Fruit fly (Drosophila melanogaster) whole organism, embryonic: ENCODE results near the gene CG15728.

Experiments used
- Atf6 ChIP-seq: fragments of 200-800 bp; sonication (Bioruptor generic); IDR thresholded peaks from 2 replicates; pipeline ENCODE4 v1.3.6; 2022; ENCODE audit warnings: missing biosample characterization, missing genetic modification characterization
- CG10959 ChIP-seq: fragments of 200-800 bp; sonication (Bioruptor generic); IDR thresholded peaks from 2 replicates; pipeline ENCODE4 v1.3.6; 2022; ENCODE audit warnings: missing biosample characterization, missing genetic modification characterization
- CG12659 ChIP-seq: fragments of 200-800 bp; sonication (Bioruptor generic); optimal IDR thresholded peaks from 3 replicates; lab custom pipeline; 2017; ENCODE audit warnings: mild to moderate bottlenecking, missing biosample characterization, missing genetic modification reagents, missing genetic modification characterization
- CG12769 ChIP-seq: fragments of 200-800 bp; sonication (Bioruptor generic); optimal IDR thresholded peaks from 2 replicates; lab custom pipeline; 2019; ENCODE audit warnings: missing biosample characterization, mild to moderate bottlenecking, missing genetic modification characterization, moderate library complexity
- CG15269 ChIP-seq: fragments of 200-800 bp; sonication (Bioruptor generic); optimal IDR thresholded peaks from 2 replicates; lab custom pipeline; 2018; ENCODE audit warnings: missing biosample characterization, mild to moderate bottlenecking, missing genetic modification characterization, moderate library complexity
- CG15479 ChIP-seq: fragments of 200-800 bp; sonication (Bioruptor generic); optimal IDR thresholded peaks from 3 replicates; lab custom pipeline; 2019; ENCODE audit warnings: missing biosample characterization, mild to moderate bottlenecking, missing genetic modification characterization, moderate library complexity
- CG16815 ChIP-seq: fragments of 200-800 bp; sonication (Bioruptor generic); optimal IDR thresholded peaks from 3 replicates; lab custom pipeline; 2017; ENCODE audit warnings: missing biosample characterization, mild to moderate bottlenecking, missing genetic modification characterization
- CG18262 ChIP-seq: fragments of 200-800 bp; optimal IDR thresholded peaks from 3 replicates; lab custom pipeline; 2019; ENCODE audit warnings: missing biosample characterization, mild to moderate bottlenecking, missing genetic modification characterization, moderate library complexity
- CG2120 ChIP-seq: fragments of 200-800 bp; sonication (Bioruptor generic); optimal IDR thresholded peaks from 3 replicates; lab custom pipeline; 2016; ENCODE audit warnings: missing biosample characterization, missing genetic modification characterization
- CG2129 ChIP-seq: fragments of 200-800 bp; sonication (Bioruptor generic); IDR thresholded peaks from 2 replicates; pipeline ENCODE4 v1.3.6; 2022; ENCODE audit warnings: missing biosample characterization, missing genetic modification characterization; ENCODE audit not compliant: partially characterized antibody
- CG34376 ChIP-seq: fragments of 200-800 bp; sonication (Bioruptor generic); optimal IDR thresholded peaks from 2 replicates; lab custom pipeline; 2018; ENCODE audit warnings: missing biosample characterization, mild to moderate bottlenecking, missing genetic modification characterization
- CG3838 ChIP-seq: fragments of 200-800 bp; sonication (Bioruptor generic); optimal IDR thresholded peaks from 3 replicates; lab custom pipeline; 2016; ENCODE audit warnings: missing biosample characterization, missing genetic modification characterization
- CG4360 ChIP-seq: fragments of 200-800 bp; sonication (Bioruptor generic); IDR thresholded peaks from 2 replicates; pipeline ENCODE4 v1.3.6; 2022; ENCODE audit warnings: missing biosample characterization, missing genetic modification characterization
- CG6689 ChIP-seq: fragments of 200-800 bp; sonication (Bioruptor generic); IDR thresholded peaks from 2 replicates; pipeline ENCODE4 v1.3.6; 2022; ENCODE audit warnings: missing biosample characterization, missing genetic modification characterization
- CG6813 ChIP-seq: fragments of 200-800 bp; sonication (Bioruptor generic); optimal IDR thresholded peaks from 2 replicates; lab custom pipeline; 2017; ENCODE audit warnings: missing biosample characterization, missing genetic modification characterization, mild to moderate bottlenecking, moderate library complexity, missing genetic modification reagents
- CG7786 ChIP-seq: fragments of 200-800 bp; sonication (Bioruptor generic); optimal IDR thresholded peaks from 2 replicates; lab custom pipeline; 2016; ENCODE audit warnings: missing biosample characterization, missing genetic modification characterization
- CG9932 ChIP-seq: fragments of 200-800 bp; sonication (Bioruptor generic); IDR thresholded peaks from 2 replicates; pipeline ENCODE4 v1.3.6; 2022; ENCODE audit warnings: missing biosample characterization, missing genetic modification characterization
- CHES-1-like ChIP-seq: fragments of 200-800 bp; sonication (Bioruptor generic); optimal IDR thresholded peaks from 2 replicates; lab custom pipeline; 2016; ENCODE audit warnings: missing biosample characterization, missing genetic modification characterization
- Dfd ChIP-seq, 2 experiments: fragments of >200 bp; optimal IDR thresholded peaks; 2 replicates each; lab custom pipeline; 2017; ENCODE audit warnings: missing biosample characterization in 2 of 2, missing genetic modification characterization in 2 of 2
- Dll ChIP-seq: fragments of 200-800 bp; sonication (Bioruptor generic); IDR thresholded peaks from 4 replicates; pipeline ENCODE4 v1.3.6; 2022; ENCODE audit warnings: missing biosample characterization, missing genetic modification characterization; ENCODE audit not compliant: partially characterized antibody
- Doc2 ChIP-seq: fragments of 200-800 bp; sonication (Bioruptor generic); IDR thresholded peaks from 2 replicates; pipeline ENCODE4 v1.3.6; 2022; ENCODE audit warnings: missing biosample characterization, missing genetic modification characterization
- Med ChIP-seq: fragments of 200-800 bp; sonication (Bioruptor generic); peaks from one replicate; lab custom pipeline; 2016; ENCODE audit warnings: missing biosample characterization, missing genetic modification characterization, mild to moderate bottlenecking, inconsistent platforms, moderate library complexity
- Myb ChIP-seq: fragments of 200-800 bp; sonication (Bioruptor generic); optimal IDR thresholded peaks from 2 replicates; lab custom pipeline; 2016; ENCODE audit warnings: missing biosample characterization, missing genetic modification characterization
- NC2α ChIP-seq: fragments of 200-800 bp; sonication (Bioruptor generic); optimal IDR thresholded peaks from 2 replicates; lab custom pipeline; 2016; ENCODE audit warnings: missing biosample characterization, missing genetic modification characterization
- Pdp1 ChIP-seq, 2 experiments: fragments of 200-800 bp; sonication (Bioruptor generic); optimal IDR thresholded peaks; 3 replicates each; lab custom pipeline; 2016; ENCODE audit warnings: missing biosample characterization in 2 of 2, missing genetic modification characterization in 2 of 2, mild to moderate bottlenecking in 1 of 2, moderate library complexity in 1 of 2
- Six4 ChIP-seq: fragments of 200-800 bp; sonication (Bioruptor generic); optimal IDR thresholded peaks from 2 replicates; lab custom pipeline; 2016; ENCODE audit warnings: missing biosample characterization, missing genetic modification characterization
- Sox100B ChIP-seq: fragments of 200-800 bp; sonication (Bioruptor generic); optimal IDR thresholded peaks from 3 replicates; lab custom pipeline; 2018; ENCODE audit warnings: missing biosample characterization, mild to moderate bottlenecking, missing genetic modification characterization
- bigmax ChIP-seq: fragments of 200-800 bp; sonication (Bioruptor generic); optimal IDR thresholded peaks from 2 replicates; lab custom pipeline; 2018; ENCODE audit warnings: missing biosample characterization, mild to moderate bottlenecking, missing genetic modification characterization
- caup ChIP-seq: fragments of 200-800 bp; sonication (Bioruptor generic); optimal IDR thresholded peaks from 3 replicates; lab custom pipeline; 2017; ENCODE audit warnings: missing biosample characterization, mild to moderate bottlenecking, missing genetic modification characterization, moderate library complexity; ENCODE audit not compliant: severe bottlenecking
- chinmo ChIP-seq: fragments of 200-800 bp; sonication (Bioruptor generic); IDR thresholded peaks from 4 replicates; pipeline ENCODE4 v1.3.6; 2022; ENCODE audit warnings: missing biosample characterization, missing genetic modification characterization; ENCODE audit not compliant: partially characterized antibody
- dmrt99B ChIP-seq: fragments of 200-800 bp; sonication (Bioruptor generic); optimal IDR thresholded peaks from 2 replicates; lab custom pipeline; 2018; ENCODE audit warnings: missing biosample characterization, mild to moderate bottlenecking, missing genetic modification characterization, moderate library complexity
- dysf ChIP-seq: fragments of 200-800 bp; sonication (Bioruptor generic); IDR thresholded peaks from 3 replicates; pipeline ENCODE4 v1.3.6; 2022; ENCODE audit warnings: missing biosample characterization, missing genetic modification characterization
- esg ChIP-seq: fragments of 200-800 bp; sonication (Bioruptor generic); conservative IDR thresholded peaks from 2 replicates; pipeline ENCODE4 v1.3.6; 2022; ENCODE audit warnings: missing biosample characterization, missing genetic modification characterization
- mam ChIP-seq: fragments of 200-800 bp; sonication (Bioruptor generic); optimal IDR thresholded peaks from 3 replicates; lab custom pipeline; 2016; ENCODE audit warnings: missing biosample characterization, missing genetic modification characterization
- mld ChIP-seq: fragments of 200-800 bp; sonication (Bioruptor generic); IDR thresholded peaks from 3 replicates; pipeline ENCODE4 v1.3.6; 2022; ENCODE audit warnings: missing biosample characterization, missing genetic modification characterization; ENCODE audit not compliant: partially characterized antibody
- nom ChIP-seq: fragments of 200-800 bp; sonication (Bioruptor generic); optimal IDR thresholded peaks from 2 replicates; lab custom pipeline; 2017; ENCODE audit warnings: missing biosample characterization, missing genetic modification characterization, mild to moderate bottlenecking, moderate library complexity, missing genetic modification reagents
- pfk ChIP-seq: fragments of 200-800 bp; sonication (Bioruptor generic); optimal IDR thresholded peaks from 2 replicates; lab custom pipeline; 2018; ENCODE audit warnings: missing biosample characterization, mild to moderate bottlenecking, missing genetic modification characterization, moderate library complexity
- pho ChIP-seq: fragments of 200-800 bp; sonication (Bioruptor generic); optimal IDR thresholded peaks from 2 replicates; lab custom pipeline; 2016; ENCODE audit warnings: missing biosample characterization, missing genetic modification characterization
- phol ChIP-seq: fragments of 200-800 bp; sonication (Bioruptor generic); optimal IDR thresholded peaks from 3 replicates; lab custom pipeline; 2018; ENCODE audit warnings: missing biosample characterization, mild to moderate bottlenecking, missing genetic modification characterization, moderate library complexity
- row ChIP-seq: fragments of 200-800 bp; sonication (Bioruptor generic); IDR thresholded peaks from 3 replicates; pipeline ENCODE4 v1.3.6; 2022; ENCODE audit warnings: missing biosample characterization, missing genetic modification characterization
- sens ChIP-seq: fragments of 200-800 bp; sonication (Bioruptor generic); peaks from one replicate; lab custom pipeline; 2016; ENCODE audit warnings: missing biosample characterization, missing genetic modification characterization
- shn ChIP-seq: fragments of 200-800 bp; sonication (Bioruptor generic); optimal IDR thresholded peaks from 3 replicates; lab custom pipeline; 2016; ENCODE audit warnings: missing biosample characterization, missing genetic modification characterization
- sug ChIP-seq: fragments of 200-800 bp; optimal IDR thresholded peaks from 2 replicates; lab custom pipeline; 2019; ENCODE audit warnings: missing biosample characterization, mild to moderate bottlenecking, missing genetic modification characterization, moderate library complexity
- usp ChIP-seq: fragments of >200 bp; optimal IDR thresholded peaks from 2 replicates; lab custom pipeline; 2017; ENCODE audit warnings: missing biosample characterization, missing genetic modification characterization
- wdn ChIP-seq: fragments of 200-800 bp; sonication (Bioruptor generic); IDR thresholded peaks from 2 replicates; pipeline ENCODE4 v1.3.6; 2022; ENCODE audit warnings: missing biosample characterization, missing genetic modification characterization
- yki ChIP-seq: fragments of >200 bp; optimal IDR thresholded peaks from 3 replicates; lab custom pipeline; 2018

Gene CG15728

DNA sequence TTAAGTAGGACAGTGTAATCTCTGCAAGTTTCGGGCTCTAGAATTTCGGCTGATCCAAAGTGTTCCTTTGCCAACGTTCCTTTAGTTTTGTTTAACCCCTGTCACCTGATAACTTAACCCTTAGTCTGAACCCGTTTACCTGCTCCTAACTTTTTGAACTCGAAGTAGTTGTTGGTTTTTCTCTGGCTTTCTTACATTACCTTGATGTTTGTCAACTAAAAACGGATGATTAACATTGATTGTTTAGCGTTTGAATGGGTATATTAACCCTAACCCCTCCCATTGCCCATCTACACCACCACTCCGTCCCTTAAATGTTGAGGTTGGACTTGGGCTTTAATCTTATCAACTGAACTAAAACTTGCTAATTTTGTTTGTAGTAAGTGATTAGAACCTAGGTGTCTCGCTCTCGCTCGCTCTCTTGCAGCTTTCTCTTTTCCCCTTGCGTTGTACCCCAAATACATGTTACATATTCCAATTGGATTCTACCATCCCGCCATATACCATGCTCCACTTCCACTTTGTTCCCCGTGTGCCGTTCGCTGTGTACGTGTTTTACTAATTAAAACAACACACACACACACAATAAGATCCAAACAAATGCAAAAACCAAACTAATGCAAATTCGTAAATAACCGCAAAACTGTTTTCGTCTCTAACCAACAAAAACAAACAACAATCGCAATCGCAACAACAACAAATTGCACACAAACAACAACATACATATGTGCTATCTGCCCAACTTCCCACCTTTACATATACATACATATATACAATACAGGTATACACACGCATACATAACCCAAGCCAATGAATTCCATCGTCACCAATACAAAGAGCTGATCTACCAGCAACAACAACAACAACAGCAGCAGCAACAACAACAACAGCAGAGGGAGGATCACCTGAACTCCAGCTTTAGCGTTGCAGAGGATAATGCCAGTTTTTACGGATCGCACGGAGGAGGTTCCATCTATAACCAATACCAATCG, 23.0 kb upstream of the CG15728 start (continued):
- TF ChIP-seq Atf6 (GFP tag; lab: Robert Waterston, UW) (no peak), CG7786 (GFP tag; lab: Kevin White, UChicago) (peak; percentile 18), chinmo (GFP tag; lab: Robert Waterston, UW) (0 out of 4 replicates have a peak, but pooled peaks have one; percentile 49), mam (GFP tag; lab: Kevin White, UChicago) (peak; percentile 12), shn (GFP tag; lab: Kevin White, UChicago) (no peak), NC2α (GFP tag; lab: Kevin White, UChicago) (no peak), dysf (GFP tag; lab: Robert Waterston, UW) (no peak), CG3838 (no peak), CG9932 (GFP tag; lab: Robert Waterston, UW) (peak; percentile 24; the same call in 1 of the 2 replicates), CG4360 (peak; percentile 96), CG15479 (GFP tag; lab: Kevin White, UChicago) (peak; percentile 25), esg (GFP tag; lab: Robert Waterston, UW) (no peak), CG10959 (GFP tag; lab: Robert Waterston, UW) (peak; percentile 54; the same call in 1 of the 2 replicates), Pdp1 (GFP tag; optimal IDR thresholded peaks at IDR 0.05; lab: Kevin White, UChicago) (peak in 1 of 2 experiments; percentile 38), sug (tag; lab: Kevin White, UChicago) (peak; percentile 18), dmrt99B (tag; lab: Kevin White, UChicago) (no peak), CG6813 (GFP tag; lab: Kevin White, UChicago) (no peak), Sox100B (no peak), sens (peak; percentile 50), CG16815 (no peak), CG12769 (tag; lab: Kevin White, UChicago) (no peak), pfk (GFP tag; lab: Kevin White, UChicago) (peak; percentile 97), wdn (GFP tag; lab: Robert Waterston, UW) (no peak), Six4 (GFP tag; lab: Kevin White, UChicago) (no peak), Med (GFP tag; lab: Kevin White, UChicago) (peak; percentile 62), CG2120 (GFP tag; lab: Kevin White, UChicago) (peak; percentile 60), CG12659 (peak; percentile 19), bigmax (GFP tag; lab: Kevin White, UChicago) (peak; percentile 32), nom (GFP tag; lab: Kevin White, UChicago) (no peak), row (GFP tag; lab: Robert Waterston, UW) (peak; percentile 43; the same call in 1 of the 3 replicates), pho (peak; percentile 1), CG15269 (tag; lab: Kevin White, UChicago) (no peak)

DNA sequence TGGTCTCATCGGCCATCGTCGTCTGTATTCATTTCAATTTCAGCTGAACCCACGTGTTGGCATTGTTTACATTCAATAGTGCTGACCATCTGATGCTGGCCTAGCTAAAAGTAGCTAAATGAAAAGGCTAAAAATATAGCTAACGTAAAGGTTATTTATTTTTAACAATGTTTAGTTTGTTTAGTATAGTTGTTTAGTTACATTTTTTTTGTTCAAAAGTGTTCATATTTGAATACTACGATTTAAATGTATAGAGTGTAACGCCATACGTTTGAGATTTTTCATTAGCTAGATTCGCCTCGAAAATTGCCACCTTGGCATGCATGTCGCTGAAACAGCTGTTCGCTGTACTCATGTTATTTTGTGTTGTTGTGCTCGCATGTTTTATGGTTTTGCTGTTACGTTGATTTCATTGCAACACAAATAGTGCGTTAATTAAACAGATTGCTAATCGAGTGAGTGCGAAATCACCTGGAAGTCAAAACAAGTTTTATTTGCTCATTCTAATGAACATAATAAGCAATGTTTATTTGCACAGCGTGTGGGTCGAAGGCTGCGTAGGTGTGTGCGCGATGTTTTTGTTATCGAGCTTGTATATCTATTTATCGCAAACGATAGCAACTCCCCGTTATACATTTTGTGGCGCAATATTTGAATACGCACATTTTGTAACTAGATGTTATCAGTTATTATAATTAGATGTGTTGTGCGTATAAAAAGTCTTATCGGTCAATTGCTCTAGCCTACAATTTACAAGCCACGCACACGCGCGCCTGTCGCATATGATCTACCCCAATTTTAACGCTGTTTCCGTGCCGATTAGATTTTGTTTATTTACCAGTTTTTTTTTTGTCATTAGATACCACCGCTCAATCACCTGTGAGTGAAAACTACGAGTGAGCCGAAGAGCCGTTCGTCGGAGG, 12.3 kb upstream of the CG15728 start, which contains the start of the genes CG1463 and Fpgs1:
TSS of gene CG1463 (minus strand) at position 132 of the 923 bp plus-strand sequence.
TSS of gene Fpgs1 (plus strand) at position 332 of the 923 bp plus-strand sequence.
- TF ChIP-seq CG34376 (GFP tag; lab: Kevin White, UChicago) (peak; percentile 77), Myb (GFP tag; lab: Kevin White, UChicago) (peak; percentile 33), Dfd (GFP tag; optimal IDR thresholded peaks at IDR 0.05; lab: Kevin White, UChicago) (no peak), usp (GFP tag; lab: Kevin White, UChicago) (no peak), mld (GFP tag; lab: Robert Waterston, UW) (0 out of 3 replicates have a peak, but pooled peaks have one; percentile 44), phol (tag; lab: Kevin White, UChicago) (peak; percentile 43), Atf6 (GFP tag; lab: Robert Waterston, UW) (peak; percentile 21; the same call in 1 of the 2 replicates), CG2129 (no peak), caup (GFP tag; lab: Kevin White, UChicago) (peak; percentile 21), Doc2 (no peak), CG6689 (GFP tag; lab: Robert Waterston, UW) (peak; percentile 72), sug (tag; lab: Kevin White, UChicago) (peak; percentile 30), yki (lab: Kevin White, UChicago) (no peak), CG18262 (tag; lab: Kevin White, UChicago) (no peak), CHES-1-like (GFP tag; lab: Kevin White, UChicago) (peak; percentile 77), Dll (GFP tag; lab: Robert Waterston, UW) (peak; percentile 44; the same call in 1 of the 4 replicates)
